Worm (Caenorhabditis elegans) whole organism, early embryonic: ENCODE results near the gene aka-1.

ENCODE experiments used
- F13C5.2 ChIP-seq: sonication (generic microtip); optimal IDR thresholded peaks from 2 replicates; lab custom pipeline; 2017; ENCODE audit warnings: mild to moderate bottlenecking, missing genetic modification characterization, inconsistent platforms, missing compliant biosample characterization
- aly-1 ChIP-seq: sonication (generic microtip); optimal IDR thresholded peaks from 2 replicates; lab custom pipeline; 2016; ENCODE audit warnings: missing genetic modification characterization, missing compliant biosample characterization
- ceh-13 ChIP-seq: fragments of 200-800 bp; sonication (Bioruptor generic); optimal IDR thresholded peaks from 2 replicates; lab custom pipeline; 2018; ENCODE audit warnings: mild to moderate bottlenecking, missing genetic modification characterization, missing compliant biosample characterization
- ets-7 ChIP-seq: sonication (generic microtip); optimal IDR thresholded peaks from 2 replicates; lab custom pipeline; 2016; ENCODE audit warnings: missing genotype, missing genetic modification characterization, missing compliant biosample characterization
- flt-1 ChIP-seq: fragments of 200-800 bp; sonication (Bioruptor generic); IDR thresholded peaks from 2 replicates; pipeline ENCODE4 v1.3.6; 2022; ENCODE audit warnings: missing genetic modification characterization, missing compliant biosample characterization
- hnd-1 ChIP-seq: sonication (generic microtip); optimal IDR thresholded peaks from 2 replicates; lab custom pipeline; 2016; ENCODE audit warnings: missing genetic modification characterization, missing compliant biosample characterization
- scrt-1 ChIP-seq: fragments of 200-800 bp; sonication (Bioruptor generic); IDR thresholded peaks from 2 replicates; pipeline ENCODE4 v1.3.6; 2022; ENCODE audit warnings: missing genetic modification characterization, missing compliant biosample characterization

ce11 chrII:7493599-7493998 is 15.3 kb upstream of the aka-1 start, which contains the start of gene nas-23:
- TF ChIP-seq flt-1 (GFP tag; lab: Robert Waterston, UW) (no peak), ets-7 (no peak), hnd-1 (tag; lab: Kevin White, UChicago) (no peak), aly-1 (tag; lab: Kevin White, UChicago) (no peak), scrt-1 (no peak), ceh-13 (GFP tag; lab: Kevin White, UChicago) (no peak), F13C5.2 (no peak)
